Worm (Caenorhabditis elegans): ENCODE data around the gene ulp-4.

DNA sequence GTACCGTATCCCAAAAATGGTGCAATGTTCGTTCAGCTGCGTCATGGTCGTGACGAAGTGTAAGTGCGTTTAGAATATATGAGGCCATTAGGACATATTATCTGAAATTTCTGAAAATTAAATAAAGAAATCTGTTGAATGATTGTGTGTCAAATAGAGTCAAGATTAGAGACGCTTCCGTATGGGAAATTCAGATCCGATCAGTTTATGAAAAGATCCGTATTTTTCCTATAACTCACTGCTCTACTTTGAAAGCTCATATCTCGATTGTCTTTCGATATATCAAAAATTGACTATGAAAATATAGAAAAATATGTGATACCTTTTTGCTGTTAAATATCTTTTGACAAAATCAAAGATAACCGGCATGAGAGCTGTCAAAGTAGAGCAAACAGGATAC, 50.5 kb downstream of the ulp-4 start, which contains the start of gene T05C12.4:
- TF ChIP-seq mdl-1 (tag; optimal IDR thresholded peaks at IDR 0.05) (no peak), ztf-1 (GFP tag; conservative IDR thresholded peaks at IDR 0.05) (no peak), unc-55 (GFP tag; optimal IDR thresholded peaks at IDR 0.05) (no peak), fos-1 (tag; optimal IDR thresholded peaks at IDR 0.05) (no peak), gmeb-1 (tag; optimal IDR thresholded peaks at IDR 0.05) (no peak), lin-11 (tag; optimal IDR thresholded peaks at IDR 0.05) (no peak), nhr-12 (tag; optimal IDR thresholded peaks at IDR 0.05) (no peak), alr-1 (tag; optimal IDR thresholded peaks at IDR 0.05) (no peak), ceh-82 (tag; optimal IDR thresholded peaks at IDR 0.05) (no peak), nhr-237 (tag; optimal IDR thresholded peaks at IDR 0.05) (no peak), unc-39 (tag; optimal IDR thresholded peaks at IDR 0.05) (no peak)
